Worm (Caenorhabditis elegans): Measurements from ENCODE around the gene Y46H3C.5.
"Not testable (repeated sequence)": the region's sequence is repeated elsewhere in the genome, so short reads cannot be mapped to it uniquely, and the experiment has no call there.

Gene Y46H3C.5

DNA sequence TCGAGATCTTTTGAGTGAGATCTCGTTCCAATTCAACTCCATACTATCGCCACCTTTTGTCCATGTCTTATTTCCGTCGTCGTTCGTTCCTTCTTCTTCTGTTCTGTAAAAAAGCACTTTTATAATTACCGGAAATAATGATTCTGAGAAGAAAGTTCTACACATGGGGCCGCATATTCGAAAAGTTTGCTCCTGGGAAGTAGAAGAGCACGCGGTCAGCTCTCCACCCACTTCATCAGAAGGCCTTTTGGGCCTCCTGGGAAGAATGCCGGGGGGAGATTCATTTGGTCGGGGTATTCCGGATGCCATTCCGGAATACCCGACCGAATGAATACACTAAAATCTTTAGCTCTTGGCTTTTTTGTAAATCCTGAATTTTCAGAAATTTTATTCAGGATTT lies at the start of gene Y46H3C.5:
TSS of gene Y46H3C.5 (minus strand) at position 2 of the 400 bp plus-strand sequence.
- not testable (repeated sequence) for TF ChIP-seq tbx-11 (GFP tag; IDR thresholded peaks at IDR 0.05); tbx-37 (GFP tag; conservative IDR thresholded peaks at IDR 0.05); hnd-1 (tag; optimal IDR thresholded peaks at IDR 0.05)

DNA sequence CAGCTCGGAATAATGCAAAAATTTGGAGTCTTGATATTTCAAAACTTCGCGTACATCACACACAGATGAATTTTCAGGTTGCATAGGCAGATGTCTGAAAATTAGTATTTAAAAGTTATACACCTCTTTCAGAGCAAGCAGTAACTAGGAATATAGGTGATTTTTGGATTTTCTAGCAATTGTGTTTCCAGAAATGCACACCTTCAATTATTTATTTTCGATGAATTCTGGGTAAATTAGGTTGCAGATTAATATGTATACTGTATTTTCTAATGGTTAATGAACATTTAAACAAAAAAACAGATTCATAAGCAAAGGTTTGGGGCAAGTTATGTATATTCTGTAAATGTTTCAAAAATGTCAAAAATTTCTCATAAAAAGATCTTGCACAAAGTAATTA lies 48.8 kb upstream of the Y46H3C.5 start, which contains the start of gene srab-25:
TSS of gene srab-25 (minus strand) at position 101 of the 400 bp plus-strand sequence.
- TF ChIP-seq F13C5.2 (tag; optimal IDR thresholded peaks at IDR 0.05), result no peak
- TF ChIP-seq hmbx-1 (tag; optimal IDR thresholded peaks at IDR 0.05), result no peak
- no peak for TF ChIP-seq tra-4 (tag; optimal IDR thresholded peaks at IDR 0.05)
- no peak for TF ChIP-seq aly-1 (tag; optimal IDR thresholded peaks at IDR 0.05)
- TF ChIP-seq hmg-4 (GFP tag; optimal IDR thresholded peaks at IDR 0.05), result no peak
- no peak for TF ChIP-seq pes-1 (GFP tag; IDR thresholded peaks at IDR 0.05)
- no peak for TF ChIP-seq hnd-1 (tag; optimal IDR thresholded peaks at IDR 0.05)
- no peak for TF ChIP-seq ceh-13 (GFP tag; optimal IDR thresholded peaks at IDR 0.05)
- TF ChIP-seq tbx-11 (GFP tag; IDR thresholded peaks at IDR 0.05), result no peak
- no peak for TF ChIP-seq B0310.2 (tag; optimal IDR thresholded peaks at IDR 0.05)
- TF ChIP-seq tbx-37 (GFP tag; conservative IDR thresholded peaks at IDR 0.05), result no peak
- no peak for TF ChIP-seq ama-1 (optimal IDR thresholded peaks at IDR 0.05)
- no peak for TF ChIP-seq scrt-1 (GFP tag; IDR thresholded peaks at IDR 0.05)
- no peak for TF ChIP-seq flt-1 (GFP tag; IDR thresholded peaks at IDR 0.05)
- no peak for TF ChIP-seq sea-1 (GFP tag; conservative IDR thresholded peaks at IDR 0.05)
- no peak for TF ChIP-seq ets-7 (tag; optimal IDR thresholded peaks at IDR 0.05)

DNA sequence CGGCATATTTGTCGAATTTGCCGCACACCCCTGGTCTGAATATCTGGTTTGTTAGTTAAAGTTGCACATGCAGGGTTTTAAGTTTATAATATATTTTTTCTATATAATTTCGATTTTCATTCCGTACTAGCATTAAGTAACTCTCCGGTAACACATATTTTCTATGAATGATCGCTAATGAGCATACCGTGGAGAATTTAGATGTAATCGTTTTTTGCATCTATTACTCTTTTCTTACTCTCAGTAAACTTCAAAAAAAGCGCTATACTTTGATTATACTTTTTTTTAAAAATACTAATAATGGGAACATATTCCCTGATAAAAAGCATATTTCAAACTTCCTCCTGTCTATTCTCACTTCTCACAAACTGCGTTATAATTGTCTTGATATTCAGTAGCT lies 42.3 kb upstream of the Y46H3C.5 start, which contains the start of gene str-160:
TSS of gene str-160 (plus strand) at position 301 of the 400 bp plus-strand sequence.
- TF ChIP-seq F13C5.2 (tag; optimal IDR thresholded peaks at IDR 0.05), result no peak
- no peak for TF ChIP-seq tbx-37 (GFP tag; conservative IDR thresholded peaks at IDR 0.05)
- TF ChIP-seq scrt-1 (GFP tag; IDR thresholded peaks at IDR 0.05), result no peak
- TF ChIP-seq hmbx-1 (tag; optimal IDR thresholded peaks at IDR 0.05), result no peak
- TF ChIP-seq tra-4 (tag; optimal IDR thresholded peaks at IDR 0.05), result no peak
- TF ChIP-seq hnd-1 (tag; optimal IDR thresholded peaks at IDR 0.05), result no peak
- TF ChIP-seq hmg-4 (GFP tag; optimal IDR thresholded peaks at IDR 0.05), result no peak
- no peak for TF ChIP-seq ceh-13 (GFP tag; optimal IDR thresholded peaks at IDR 0.05)
- no peak for TF ChIP-seq ets-7 (tag; optimal IDR thresholded peaks at IDR 0.05)
- TF ChIP-seq ceh-36 (tag; optimal IDR thresholded peaks at IDR 0.05), result no peak
- TF ChIP-seq flt-1 (GFP tag; IDR thresholded peaks at IDR 0.05), result no peak
- no peak for TF ChIP-seq aly-1 (tag; optimal IDR thresholded peaks at IDR 0.05)
- no peak for TF ChIP-seq B0310.2 (tag; optimal IDR thresholded peaks at IDR 0.05)
- TF ChIP-seq ama-1 (optimal IDR thresholded peaks at IDR 0.05), result no peak
- TF ChIP-seq tbx-11 (GFP tag; IDR thresholded peaks at IDR 0.05), result no peak
- TF ChIP-seq pes-1 (GFP tag; IDR thresholded peaks at IDR 0.05), result no peak

DNA sequence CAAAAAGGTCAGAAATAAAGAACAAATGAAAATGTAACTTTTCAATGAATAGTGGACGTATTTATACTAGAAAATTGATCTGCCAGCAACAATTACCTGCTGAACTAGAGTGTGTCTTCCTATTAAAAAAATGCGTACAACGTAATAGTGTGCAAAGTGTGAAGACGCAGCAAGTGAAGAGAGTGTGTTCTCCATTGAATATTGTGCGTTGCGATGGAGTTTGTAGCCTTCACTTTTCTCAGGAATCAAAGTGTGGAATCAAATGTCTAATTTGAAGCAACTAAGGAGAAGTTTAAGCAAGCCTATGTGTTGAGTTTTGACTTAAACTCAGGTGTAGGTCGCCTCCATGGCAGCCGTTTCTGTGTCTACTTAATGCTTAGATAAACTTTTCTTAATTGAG lies 39.6 kb upstream of the Y46H3C.5 start, which contains the start of gene gst-21:
TSS of gene gst-21 (minus strand) at position 101 of the 400 bp plus-strand sequence.
- TF ChIP-seq F13C5.2 (tag; optimal IDR thresholded peaks at IDR 0.05) (no peak), scrt-1 (GFP tag; IDR thresholded peaks at IDR 0.05) (no peak), ets-7 (tag; optimal IDR thresholded peaks at IDR 0.05) (no peak), hnd-1 (tag; optimal IDR thresholded peaks at IDR 0.05) (no peak), ceh-13 (GFP tag; optimal IDR thresholded peaks at IDR 0.05) (no peak), ama-1 (optimal IDR thresholded peaks at IDR 0.05) (no peak), tra-4 (tag; optimal IDR thresholded peaks at IDR 0.05) (no peak)

DNA sequence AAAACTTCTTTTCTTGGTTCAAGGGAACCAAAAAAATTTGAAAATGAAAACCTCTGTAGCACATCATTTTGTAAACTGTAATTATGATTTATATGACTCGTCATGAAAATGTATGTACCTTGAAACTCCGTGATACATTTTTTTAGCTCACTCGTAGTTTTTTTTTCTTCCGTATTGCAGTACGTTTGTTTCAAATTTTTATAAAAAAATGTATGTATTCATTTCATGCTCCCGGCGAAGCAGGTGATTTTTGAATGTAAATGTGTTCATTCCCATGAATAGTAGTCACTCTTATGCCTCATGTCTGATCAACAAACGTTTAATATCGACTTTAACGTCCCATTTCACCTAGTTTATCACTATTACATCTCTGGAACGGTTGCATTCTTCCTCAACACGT lies 33.1 kb upstream of the Y46H3C.5 start, which contains the start of gene sri-27:
TSS of gene sri-27 (plus strand) at position 301 of the 400 bp plus-strand sequence.
- no peak for TF ChIP-seq scrt-1 (GFP tag; IDR thresholded peaks at IDR 0.05)
- no peak for TF ChIP-seq flt-1 (GFP tag; IDR thresholded peaks at IDR 0.05)
- TF ChIP-seq hmg-4 (GFP tag; optimal IDR thresholded peaks at IDR 0.05), result no peak
- TF ChIP-seq B0310.2 (tag; optimal IDR thresholded peaks at IDR 0.05), result no peak
- TF ChIP-seq ceh-13 (GFP tag; optimal IDR thresholded peaks at IDR 0.05), result no peak
- TF ChIP-seq ceh-36 (tag; optimal IDR thresholded peaks at IDR 0.05), result no peak
- no peak for TF ChIP-seq sea-1 (GFP tag; conservative IDR thresholded peaks at IDR 0.05)
- no peak for TF ChIP-seq tbx-37 (GFP tag; conservative IDR thresholded peaks at IDR 0.05)
- no peak for TF ChIP-seq ama-1 (optimal IDR thresholded peaks at IDR 0.05)
- TF ChIP-seq hmbx-1 (tag; optimal IDR thresholded peaks at IDR 0.05), result no peak
- TF ChIP-seq F13C5.2 (tag; optimal IDR thresholded peaks at IDR 0.05), result no peak
- TF ChIP-seq hnd-1 (tag; optimal IDR thresholded peaks at IDR 0.05), result no peak

DNA sequence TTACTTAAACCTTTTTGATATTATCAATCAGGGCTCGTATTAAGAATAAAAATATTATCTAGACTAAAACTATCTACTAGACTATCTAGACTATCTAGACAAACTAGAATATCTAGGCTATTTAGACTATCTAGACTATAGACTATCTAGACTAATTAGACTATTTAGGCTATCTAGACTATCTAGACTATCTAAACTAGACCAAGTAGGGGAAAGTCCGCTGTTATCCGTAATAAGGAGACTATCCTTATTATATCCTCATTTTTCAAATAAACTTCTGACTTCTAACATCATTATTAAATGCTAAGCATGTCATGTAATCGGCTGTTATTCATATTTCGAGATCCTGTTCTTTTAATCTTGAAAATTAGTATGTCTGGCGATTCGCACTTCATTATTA lies 29.7 kb upstream of the Y46H3C.5 start, which contains the start of gene srw-101:
TSS of gene srw-101 (plus strand) at position 301 of the 400 bp plus-strand sequence.
- TF ChIP-seq sea-1 (GFP tag; conservative IDR thresholded peaks at IDR 0.05) (no peak), ceh-36 (tag; optimal IDR thresholded peaks at IDR 0.05) (no peak), pes-1 (GFP tag; IDR thresholded peaks at IDR 0.05) (no peak)

DNA sequence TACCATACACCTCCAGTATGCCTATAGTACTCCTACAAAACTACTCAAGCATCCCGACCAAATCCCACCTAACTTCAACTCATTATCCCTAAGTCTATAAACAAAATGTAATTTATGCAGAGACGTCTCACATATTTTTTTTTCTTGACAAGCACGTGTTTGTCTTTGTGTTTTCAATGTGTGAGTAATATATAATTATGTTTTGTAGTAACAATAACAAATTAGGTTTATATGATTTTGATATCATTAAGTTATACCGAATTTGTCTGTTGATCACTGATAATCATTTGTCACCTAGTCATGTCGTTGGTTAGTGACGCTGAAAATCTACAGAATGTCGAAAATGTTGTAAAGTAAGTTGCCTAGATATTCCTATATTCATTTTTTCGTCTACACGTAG lies 27.6 kb upstream of the Y46H3C.5 start, which contains the start of gene srw-102:
TSS of gene srw-102 (plus strand) at position 301 of the 400 bp plus-strand sequence.
- TF ChIP-seq tra-4 (tag; optimal IDR thresholded peaks at IDR 0.05) (no peak), ceh-13 (GFP tag; optimal IDR thresholded peaks at IDR 0.05) (no peak), scrt-1 (GFP tag; IDR thresholded peaks at IDR 0.05) (no peak), hmbx-1 (tag; optimal IDR thresholded peaks at IDR 0.05) (no peak), B0310.2 (tag; optimal IDR thresholded peaks at IDR 0.05) (no peak), tbx-37 (GFP tag; conservative IDR thresholded peaks at IDR 0.05) (no peak)

DNA sequence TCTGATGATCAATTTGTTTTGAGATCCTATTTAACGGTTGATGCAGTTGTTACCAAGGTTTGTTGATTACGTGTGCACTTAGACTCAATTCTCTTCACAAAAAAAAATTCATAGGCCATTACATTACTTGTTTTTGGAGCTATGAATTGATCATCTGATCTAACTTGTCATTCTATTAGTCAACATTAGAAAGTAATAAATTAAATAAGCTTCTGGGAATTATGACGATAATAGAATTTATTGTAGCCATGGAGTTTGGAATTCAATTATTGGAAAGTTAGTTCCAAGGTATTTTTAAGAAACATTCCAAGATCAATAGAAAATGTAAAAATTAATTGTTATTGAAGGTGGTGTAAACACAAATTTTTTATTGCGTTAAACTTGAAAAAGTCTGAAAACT lies 25.9 kb upstream of the Y46H3C.5 start:
- TF ChIP-seq scrt-1 (GFP tag; IDR thresholded peaks at IDR 0.05) (no peak), B0310.2 (tag; optimal IDR thresholded peaks at IDR 0.05) (no peak), ceh-13 (GFP tag; optimal IDR thresholded peaks at IDR 0.05) (no peak), ceh-36 (tag; optimal IDR thresholded peaks at IDR 0.05) (no peak), tbx-11 (GFP tag; IDR thresholded peaks at IDR 0.05) (no peak), pes-1 (GFP tag; IDR thresholded peaks at IDR 0.05) (no peak), ama-1 (optimal IDR thresholded peaks at IDR 0.05) (no peak)
